Worm (Caenorhabditis elegans): ENCODE results near the gene trpl-2.

The trpl-2 gene

ce11 chrIV:4326445-4326844 is at the start of gene trpl-2:
Gene trpl-2 (plus strand): TSS chrIV:4326654.
- TF ChIP-seq F13C5.2 (tag; optimal IDR thresholded peaks at IDR 0.05) = no peak
- TF ChIP-seq B0310.2 (tag; optimal IDR thresholded peaks at IDR 0.05) = no peak
- no peak for TF ChIP-seq flt-1 (GFP tag; IDR thresholded peaks at IDR 0.05)
- no peak for TF ChIP-seq scrt-1 (GFP tag; IDR thresholded peaks at IDR 0.05)
- TF ChIP-seq ets-7 (tag; optimal IDR thresholded peaks at IDR 0.05) = no peak
- no peak for TF ChIP-seq aly-1 (tag; optimal IDR thresholded peaks at IDR 0.05)
- TF ChIP-seq hmbx-1 (tag; optimal IDR thresholded peaks at IDR 0.05) = no peak
- no peak for TF ChIP-seq tra-4 (tag; optimal IDR thresholded peaks at IDR 0.05)
- no peak for TF ChIP-seq ama-1 (optimal IDR thresholded peaks at IDR 0.05)
- no peak for TF ChIP-seq ceh-13 (GFP tag; optimal IDR thresholded peaks at IDR 0.05)
- TF ChIP-seq tbx-11 (GFP tag; IDR thresholded peaks at IDR 0.05) = no peak
- TF ChIP-seq hmg-4 (GFP tag; optimal IDR thresholded peaks at IDR 0.05) = no peak
- TF ChIP-seq tbx-37 (GFP tag; conservative IDR thresholded peaks at IDR 0.05) = no peak
- no peak for TF ChIP-seq hnd-1 (tag; optimal IDR thresholded peaks at IDR 0.05)
- TF ChIP-seq sea-1 (GFP tag; conservative IDR thresholded peaks at IDR 0.05) = no peak
- TF ChIP-seq ceh-36 (tag; optimal IDR thresholded peaks at IDR 0.05) = no peak

ce11 chrIV:4277694-4278093 is 48.8 kb upstream of the trpl-2 start, which contains the start of gene nhr-78:
Gene nhr-78 (minus strand): TSS chrIV:4277875.
- TF ChIP-seq scrt-1 (GFP tag; IDR thresholded peaks at IDR 0.05) = no peak
- no peak for TF ChIP-seq aly-1 (tag; optimal IDR thresholded peaks at IDR 0.05)
- TF ChIP-seq F13C5.2 (tag; optimal IDR thresholded peaks at IDR 0.05) = no peak
- no peak for TF ChIP-seq hmbx-1 (tag; optimal IDR thresholded peaks at IDR 0.05)
- no peak for TF ChIP-seq B0310.2 (tag; optimal IDR thresholded peaks at IDR 0.05)
- TF ChIP-seq tbx-37 (GFP tag; conservative IDR thresholded peaks at IDR 0.05) = no peak
- TF ChIP-seq ceh-36 (tag; optimal IDR thresholded peaks at IDR 0.05) = no peak
- no peak for TF ChIP-seq ama-1 (optimal IDR thresholded peaks at IDR 0.05)
- TF ChIP-seq pes-1 (GFP tag; IDR thresholded peaks at IDR 0.05) = no peak
- TF ChIP-seq hnd-1 (tag; optimal IDR thresholded peaks at IDR 0.05) = no peak

DNA sequence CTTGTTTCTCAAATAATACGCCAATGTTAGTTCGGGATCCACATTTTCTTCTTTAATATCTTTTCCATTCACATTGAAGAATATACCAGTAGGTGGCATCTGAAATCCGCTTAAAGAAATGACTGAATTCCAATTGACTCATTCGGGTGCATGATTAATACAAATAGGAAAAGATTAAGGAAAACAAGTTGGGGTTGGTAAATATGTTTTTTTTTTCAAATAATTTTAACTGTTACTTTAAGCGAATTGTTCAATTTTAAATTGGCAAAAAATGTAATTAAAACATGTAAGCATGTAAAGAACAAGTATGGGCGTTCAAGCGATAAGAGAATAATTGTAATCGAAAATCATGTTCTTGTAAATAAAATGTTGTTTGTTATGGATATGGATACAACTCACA is 42.4 kb upstream of the trpl-2 start, which contains the start of gene F15E6.6:
Gene F15E6.6 (minus strand): TSS at position 101 of the 400 bp plus-strand sequence.
- TF ChIP-seq tbx-37 (GFP tag; conservative IDR thresholded peaks at IDR 0.05) = no peak
- TF ChIP-seq scrt-1 (GFP tag; IDR thresholded peaks at IDR 0.05) = no peak
- no peak for TF ChIP-seq ceh-13 (GFP tag; optimal IDR thresholded peaks at IDR 0.05)
- TF ChIP-seq hnd-1 (tag; optimal IDR thresholded peaks at IDR 0.05) = no peak
- no peak for TF ChIP-seq ets-7 (tag; optimal IDR thresholded peaks at IDR 0.05)
- TF ChIP-seq ama-1 (optimal IDR thresholded peaks at IDR 0.05) = no peak
- TF ChIP-seq hmg-4 (GFP tag; optimal IDR thresholded peaks at IDR 0.05) = no peak
- TF ChIP-seq tbx-11 (GFP tag; IDR thresholded peaks at IDR 0.05) = no peak
- TF ChIP-seq sea-1 (GFP tag; conservative IDR thresholded peaks at IDR 0.05) = no peak
- no peak for TF ChIP-seq pes-1 (GFP tag; IDR thresholded peaks at IDR 0.05)
- no peak for TF ChIP-seq ceh-36 (tag; optimal IDR thresholded peaks at IDR 0.05)
- TF ChIP-seq flt-1 (GFP tag; IDR thresholded peaks at IDR 0.05) = no peak
- TF ChIP-seq F13C5.2 (tag; optimal IDR thresholded peaks at IDR 0.05) = no peak
- TF ChIP-seq hmbx-1 (tag; optimal IDR thresholded peaks at IDR 0.05) = no peak
- no peak for TF ChIP-seq aly-1 (tag; optimal IDR thresholded peaks at IDR 0.05)
- no peak for TF ChIP-seq B0310.2 (tag; optimal IDR thresholded peaks at IDR 0.05)

- TF ChIP-seq hmbx-1 (tag; optimal IDR thresholded peaks at IDR 0.05) (no peak), sea-1 (GFP tag; conservative IDR thresholded peaks at IDR 0.05) (no peak), ceh-13 (GFP tag; optimal IDR thresholded peaks at IDR 0.05) (no peak), B0310.2 (tag; optimal IDR thresholded peaks at IDR 0.05) (no peak), ama-1 (optimal IDR thresholded peaks at IDR 0.05) (no peak), flt-1 (GFP tag; IDR thresholded peaks at IDR 0.05) (no peak), pes-1 (GFP tag; IDR thresholded peaks at IDR 0.05) (no peak), tbx-11 (GFP tag; IDR thresholded peaks at IDR 0.05) (no peak), F13C5.2 (tag; optimal IDR thresholded peaks at IDR 0.05) (no peak), tra-4 (tag; optimal IDR thresholded peaks at IDR 0.05) (no peak)
Observed at ce11 chrIV:4284989-4285388, 41.5 kb upstream of the trpl-2 start.

DNA sequence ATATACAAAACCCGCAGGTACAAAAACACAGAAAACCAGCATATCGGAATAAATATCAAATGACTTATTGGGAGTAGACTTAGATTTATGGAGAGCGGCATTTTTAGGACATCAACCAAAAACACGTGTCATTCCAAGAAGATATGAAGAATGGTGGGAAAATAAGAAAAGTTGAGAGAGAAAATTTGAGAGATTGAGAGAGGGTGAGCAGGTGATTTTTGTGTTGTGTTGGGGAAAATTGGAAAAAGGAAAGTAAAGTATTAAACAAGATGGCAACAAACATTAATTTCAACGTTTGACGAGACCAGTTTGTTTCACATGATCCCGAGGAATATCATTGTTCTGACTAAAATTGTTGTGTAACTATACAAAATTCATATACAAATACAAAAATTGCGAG is 38.1 kb upstream of the trpl-2 start, which contains the start of gene srv-4:
Gene srv-4 (minus strand): TSS at position 101 of the 400 bp plus-strand sequence.
- no peak for TF ChIP-seq ets-7 (tag; optimal IDR thresholded peaks at IDR 0.05)
- no peak for TF ChIP-seq F13C5.2 (tag; optimal IDR thresholded peaks at IDR 0.05)
- TF ChIP-seq pes-1 (GFP tag; IDR thresholded peaks at IDR 0.05) = no peak
- no peak for TF ChIP-seq flt-1 (GFP tag; IDR thresholded peaks at IDR 0.05)
- TF ChIP-seq tra-4 (tag; optimal IDR thresholded peaks at IDR 0.05) = no peak
- TF ChIP-seq ceh-13 (GFP tag; optimal IDR thresholded peaks at IDR 0.05) = no peak
- no peak for TF ChIP-seq tbx-37 (GFP tag; conservative IDR thresholded peaks at IDR 0.05)
- no peak for TF ChIP-seq tbx-11 (GFP tag; IDR thresholded peaks at IDR 0.05)
- no peak for TF ChIP-seq B0310.2 (tag; optimal IDR thresholded peaks at IDR 0.05)
- TF ChIP-seq hmbx-1 (tag; optimal IDR thresholded peaks at IDR 0.05) = no peak
- no peak for TF ChIP-seq aly-1 (tag; optimal IDR thresholded peaks at IDR 0.05)
- no peak for TF ChIP-seq ceh-36 (tag; optimal IDR thresholded peaks at IDR 0.05)
- TF ChIP-seq hnd-1 (tag; optimal IDR thresholded peaks at IDR 0.05) = no peak
- TF ChIP-seq ama-1 (optimal IDR thresholded peaks at IDR 0.05) = no peak
- TF ChIP-seq hmg-4 (GFP tag; optimal IDR thresholded peaks at IDR 0.05) = no peak
- no peak for TF ChIP-seq scrt-1 (GFP tag; IDR thresholded peaks at IDR 0.05)
- TF ChIP-seq sea-1 (GFP tag; conservative IDR thresholded peaks at IDR 0.05) = no peak

DNA sequence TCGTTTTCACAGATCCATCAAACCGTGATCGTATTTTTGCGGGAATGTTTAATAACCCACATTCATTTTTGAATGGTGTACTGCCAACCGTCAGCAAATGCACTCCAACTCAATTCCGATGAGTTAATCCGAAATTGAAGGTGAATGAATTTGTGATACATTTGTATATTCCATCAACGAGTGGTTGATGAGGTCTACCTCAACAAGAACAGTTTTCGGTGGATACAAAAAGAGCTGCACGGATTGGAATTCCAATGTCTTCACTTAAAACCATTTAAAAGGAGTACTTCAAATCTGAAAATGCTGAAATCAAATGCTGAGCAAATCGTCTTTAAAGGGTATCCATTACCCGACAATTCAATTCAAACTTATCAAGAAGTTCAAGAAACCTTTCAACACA is 37.2 kb upstream of the trpl-2 start, which contains the start of gene F15E6.5:
Gene F15E6.5 (plus strand): TSS at position 301 of the 400 bp plus-strand sequence.
- TF ChIP-seq tbx-37 (GFP tag; conservative IDR thresholded peaks at IDR 0.05) = no peak
- TF ChIP-seq pes-1 (GFP tag; IDR thresholded peaks at IDR 0.05) = no peak
- no peak for TF ChIP-seq aly-1 (tag; optimal IDR thresholded peaks at IDR 0.05)
- no peak for TF ChIP-seq scrt-1 (GFP tag; IDR thresholded peaks at IDR 0.05)
- no peak for TF ChIP-seq hmg-4 (GFP tag; optimal IDR thresholded peaks at IDR 0.05)
- no peak for TF ChIP-seq ets-7 (tag; optimal IDR thresholded peaks at IDR 0.05)
- TF ChIP-seq ceh-36 (tag; optimal IDR thresholded peaks at IDR 0.05) = no peak
- no peak for TF ChIP-seq ama-1 (optimal IDR thresholded peaks at IDR 0.05)
- no peak for TF ChIP-seq sea-1 (GFP tag; conservative IDR thresholded peaks at IDR 0.05)
- TF ChIP-seq tra-4 (tag; optimal IDR thresholded peaks at IDR 0.05) = no peak
- no peak for TF ChIP-seq B0310.2 (tag; optimal IDR thresholded peaks at IDR 0.05)
- no peak for TF ChIP-seq hmbx-1 (tag; optimal IDR thresholded peaks at IDR 0.05)
- no peak for TF ChIP-seq flt-1 (GFP tag; IDR thresholded peaks at IDR 0.05)
- TF ChIP-seq F13C5.2 (tag; optimal IDR thresholded peaks at IDR 0.05) = no peak
- no peak for TF ChIP-seq hnd-1 (tag; optimal IDR thresholded peaks at IDR 0.05)

ce11 chrIV:4290472-4290871 is 36.0 kb upstream of the trpl-2 start, which contains the start of gene dct-7:
Gene dct-7 (minus strand): TSS chrIV:4290572.
- no peak for TF ChIP-seq aly-1 (tag; optimal IDR thresholded peaks at IDR 0.05)
- no peak for TF ChIP-seq F13C5.2 (tag; optimal IDR thresholded peaks at IDR 0.05)
- no peak for TF ChIP-seq tra-4 (tag; optimal IDR thresholded peaks at IDR 0.05)
- no peak for TF ChIP-seq B0310.2 (tag; optimal IDR thresholded peaks at IDR 0.05)
- no peak for TF ChIP-seq hmbx-1 (tag; optimal IDR thresholded peaks at IDR 0.05)

Measured in whole organism, early embryonic.